Worm (Caenorhabditis elegans): ENCODE measurements around the gene C15B12.9.

- TF ChIP-seq nhr-19 (GFP tag; conservative IDR thresholded peaks at IDR 0.05) (no peak), alr-1 (tag; optimal IDR thresholded peaks at IDR 0.05; ENCODE audit: borderline replicate concordance) (no peak), aly-2 (tag; optimal IDR thresholded peaks at IDR 0.05) (no peak), lin-39 (tag; optimal IDR thresholded peaks at IDR 0.05) (no peak), nhr-237 (tag; optimal IDR thresholded peaks at IDR 0.05) (no peak), fos-1 (tag; optimal IDR thresholded peaks at IDR 0.05) (no peak)
Measured at ce11 chrX:6515267-6515666, 46.7 kb downstream of the C15B12.9 start.
